Worm (Caenorhabditis elegans): ENCODE measurements around the gene F56D5.5.

DNA sequence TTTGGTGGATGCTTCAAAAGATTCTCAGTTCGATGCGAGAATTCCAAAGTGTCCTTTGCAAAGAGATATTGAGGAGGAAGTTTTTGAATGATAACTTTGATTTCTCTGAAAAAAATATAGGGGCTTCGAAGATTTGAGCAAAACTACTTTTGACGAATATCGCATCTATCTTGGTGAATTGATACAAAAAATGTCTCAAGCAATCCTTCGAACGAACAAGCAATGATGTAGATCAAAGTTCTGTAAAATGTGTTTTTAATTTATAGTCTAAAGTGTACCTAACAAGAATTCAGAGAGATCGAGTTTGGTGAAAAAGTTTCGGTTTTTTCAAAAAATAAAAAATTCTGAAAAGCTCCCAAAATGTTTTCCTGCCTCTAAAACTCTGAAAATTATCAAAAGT lies 10.6 kb downstream of the F56D5.5 start, which contains the start of gene F56D5.3:
- no peak for TF ChIP-seq nhr-28 (tag; optimal IDR thresholded peaks at IDR 0.05)
- TF ChIP-seq lir-3 (tag; optimal IDR thresholded peaks at IDR 0.05) = no peak
- TF ChIP-seq mxl-3 (GFP tag; optimal IDR thresholded peaks at IDR 0.05) = no peak
- no peak for TF ChIP-seq aly-2 (tag; optimal IDR thresholded peaks at IDR 0.05)
- TF ChIP-seq ceh-28 (tag; optimal IDR thresholded peaks at IDR 0.05) = no peak
- TF ChIP-seq ceh-32 (tag; optimal IDR thresholded peaks at IDR 0.05; ENCODE audit: poor library complexity) = no peak
- TF ChIP-seq jun-1 (tag; optimal IDR thresholded peaks at IDR 0.05) = no peak
- TF ChIP-seq nhr-48 (tag; optimal IDR thresholded peaks at IDR 0.05) = no peak

All from whole organism, L4 larva.